Worm (Caenorhabditis elegans) whole organism, late embryonic: Measurements from ENCODE around the gene ccep-135.

Experiments
- ceh-34 ChIP-seq: sonication (generic microtip); optimal IDR thresholded peaks from 2 replicates; lab custom pipeline; 2016; ENCODE audit warnings: mild to moderate bottlenecking, missing genetic modification characterization, missing compliant biosample characterization
- hlh-13 ChIP-seq: fragments of 200-800 bp; sonication (Bioruptor generic); optimal IDR thresholded peaks from 2 replicates; lab custom pipeline; 2018; ENCODE audit warnings: mild to moderate bottlenecking, missing genetic modification characterization, missing compliant biosample characterization
- lin-11 ChIP-seq: fragments of 200-800 bp; sonication (Bioruptor generic); optimal IDR thresholded peaks from 2 replicates; lab custom pipeline; 2018; ENCODE audit warnings: mild to moderate bottlenecking, missing genetic modification characterization, missing compliant biosample characterization
- npax-4 ChIP-seq: sonication (generic microtip); optimal IDR thresholded peaks from 2 replicates; lab custom pipeline; 2016; ENCODE audit warnings: missing genetic modification characterization, missing compliant biosample characterization

ccep-135 gene

DNA sequence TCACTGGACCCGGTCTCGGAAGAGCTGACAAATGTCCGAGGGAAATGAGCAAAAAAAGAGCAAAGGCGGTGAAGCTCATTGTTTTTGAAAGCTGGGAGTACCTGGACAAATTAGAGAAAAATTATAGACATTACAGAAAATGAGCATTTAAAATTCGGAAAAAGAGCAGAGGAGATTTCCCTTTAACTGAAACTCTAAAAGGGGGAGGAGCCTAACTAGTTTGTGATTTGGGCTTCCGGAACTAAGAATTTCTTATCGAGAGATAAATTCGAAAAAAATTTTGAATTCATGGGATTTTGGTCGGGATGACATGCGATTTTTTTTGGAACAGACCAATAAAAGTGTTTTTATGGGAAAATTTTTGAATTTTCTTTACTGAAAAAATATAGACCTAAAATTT, 52.0 kb downstream of the ccep-135 start, which contains the start of gene C44B11.4:
Gene C44B11.4, minus strand, starts transcription at position 101 of the 400 bp plus-strand sequence.
- TF ChIP-seq npax-4 (tag; lab: Kevin White, UChicago) (no peak), ceh-34 (tag; lab: Kevin White, UChicago) (no peak), hlh-13 (GFP tag; lab: Kevin White, UChicago) (no peak), lin-11 (no peak)
